Worm (Caenorhabditis elegans): ENCODE data around the gene F13A2.10.

- TF ChIP-seq nhr-12 (tag; optimal IDR thresholded peaks at IDR 0.05) (no peak), unc-62 (GFP tag; optimal IDR thresholded peaks at IDR 0.05) (no peak), tbx-2 (tag; optimal IDR thresholded peaks at IDR 0.05) (no peak), pqm-1 (tag; optimal IDR thresholded peaks at IDR 0.05) (no peak), fos-1 (tag; optimal IDR thresholded peaks at IDR 0.05) (no peak), ztf-4 (tag; optimal IDR thresholded peaks at IDR 0.05) (no peak)
These were observed 15.6 kb downstream of the F13A2.10 start for ce11 chrV:4370515-4370914.

Measured in whole organism, L3 larva.